Worm (Caenorhabditis elegans): ENCODE results near the gene C02B4.3.

DNA sequence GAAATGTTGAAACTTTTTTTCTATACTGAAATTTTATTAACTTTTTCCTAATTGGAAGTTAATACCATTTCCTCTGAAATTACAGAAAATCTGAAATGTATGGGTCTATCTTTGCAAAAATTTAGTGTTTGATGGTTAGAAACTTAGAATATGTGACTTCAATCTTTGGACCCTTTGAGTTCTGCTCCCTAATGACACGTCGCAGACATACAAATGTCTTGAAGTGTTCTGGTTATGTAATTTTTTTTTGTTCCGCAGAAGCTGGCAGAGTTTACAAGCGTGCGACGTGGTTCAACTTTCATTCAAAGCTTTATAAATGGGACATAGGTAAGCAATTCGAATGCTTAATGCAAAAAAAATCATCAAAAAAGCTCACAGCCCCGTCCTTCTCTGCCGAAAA, 21.7 kb downstream of the C02B4.3 start:
- TF ChIP-seq ref-1 (GFP tag; conservative IDR thresholded peaks at IDR 0.05) (no peak), ztf-29 (GFP tag; IDR thresholded peaks at IDR 0.05) (no peak), tab-1 (GFP tag; IDR thresholded peaks at IDR 0.05) (no peak), flt-1 (GFP tag; IDR thresholded peaks at IDR 0.05) (no peak), med-1 (GFP tag; optimal IDR thresholded peaks at IDR 0.05; ENCODE audit: insufficient read depth) (no peak), ztf-23 (GFP tag; IDR thresholded peaks at IDR 0.05) (no peak), klf-2 (GFP tag; conservative IDR thresholded peaks at IDR 0.05) (no peak), cog-1 (tag; optimal IDR thresholded peaks at IDR 0.05) (no peak)
